Fruit fly (Drosophila melanogaster): Measurements from ENCODE around the gene CG17159.

CG17159 gene

dm6 chrX:23092531-23092930, at the start of gene CG17159:
CG17159 (minus strand) TSS chrX:23092631.
- no peak for TF ChIP-seq noc (tag; optimal IDR thresholded peaks at IDR 0.05)

- no peak for TF ChIP-seq noc (tag; optimal IDR thresholded peaks at IDR 0.05)
Observed at dm6 chrX:23105692-23106091, 13.3 kb upstream of the CG17159 start, which contains the start of gene ATbp. ATbp (plus strand) TSS chrX:23106003.

DNA sequence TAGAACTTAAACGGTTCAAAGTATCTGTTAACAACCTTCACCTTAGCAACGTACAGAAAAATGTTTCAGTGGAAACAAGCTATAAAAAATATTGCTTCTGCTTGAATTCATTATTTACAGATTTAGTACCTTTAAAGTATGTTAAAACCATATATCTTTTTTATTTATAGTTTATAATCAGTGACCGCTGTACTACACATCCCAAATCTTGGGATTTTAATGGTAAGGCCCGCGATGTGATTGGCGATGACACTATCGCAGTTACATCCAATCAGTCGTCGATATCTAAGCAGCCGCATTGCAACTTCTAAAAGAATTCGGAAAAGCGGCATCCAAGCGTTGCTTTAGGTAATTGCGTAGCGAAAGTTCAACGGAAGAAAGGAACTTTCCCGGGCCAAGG, 4.8 kb upstream of the CG17159 start:
- no peak for TF ChIP-seq noc (tag; optimal IDR thresholded peaks at IDR 0.05)

dm6 chrX:23096818-23097129, 4.3 kb upstream of the CG17159 start:
- no peak for TF ChIP-seq noc (tag; optimal IDR thresholded peaks at IDR 0.05)

dm6 chrX:23096117-23096817, 3.8 kb upstream of the CG17159 start, which contains the start of gene CG17162:
CG17162 (minus strand) TSS chrX:23096735.
- no peak for TF ChIP-seq noc (tag; optimal IDR thresholded peaks at IDR 0.05)

dm6 chrX:23091811-23092210, 620 bp downstream of the CG17159 start:
- no peak for TF ChIP-seq noc (tag; optimal IDR thresholded peaks at IDR 0.05)

DNA sequence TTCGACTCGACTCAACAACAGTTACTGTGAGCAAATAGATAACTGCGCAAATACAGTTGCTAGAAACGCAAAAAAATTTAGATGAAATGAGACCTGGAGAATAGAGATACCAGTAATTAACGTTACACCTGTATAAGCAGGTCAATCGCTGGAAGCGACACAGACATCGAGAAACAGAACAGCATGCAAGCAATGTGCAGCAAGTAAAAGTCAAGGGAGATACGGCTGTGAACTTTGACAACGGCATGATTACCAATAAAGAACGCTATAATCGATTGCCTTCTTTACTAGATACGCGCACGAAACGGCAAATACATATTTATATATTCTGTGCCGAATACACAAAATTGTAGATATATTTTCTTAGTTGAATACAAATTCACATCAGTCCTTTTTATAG, 1.1 kb downstream of the CG17159 start:
- TF ChIP-seq noc (tag; optimal IDR thresholded peaks at IDR 0.05): no peak

DNA sequence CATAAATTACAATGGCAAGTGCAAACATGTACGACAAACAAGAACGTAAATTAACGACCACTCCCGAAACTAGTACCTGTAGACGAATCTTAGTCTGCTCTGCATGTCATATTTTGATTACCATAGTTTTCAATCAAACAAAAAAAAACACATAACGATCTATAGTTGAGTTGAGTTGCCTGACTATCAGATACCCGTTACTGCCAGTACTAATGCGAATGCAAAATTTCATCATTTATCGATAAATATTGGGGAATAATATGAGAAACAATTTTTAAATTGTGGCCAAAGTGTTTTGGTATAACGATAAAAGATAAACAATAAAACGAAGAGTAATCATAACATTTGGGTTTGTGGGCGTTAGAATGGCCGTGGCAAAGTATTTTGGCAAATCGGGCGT, 2.0 kb downstream of the CG17159 start:
- TF ChIP-seq noc (tag; optimal IDR thresholded peaks at IDR 0.05): no peak

DNA sequence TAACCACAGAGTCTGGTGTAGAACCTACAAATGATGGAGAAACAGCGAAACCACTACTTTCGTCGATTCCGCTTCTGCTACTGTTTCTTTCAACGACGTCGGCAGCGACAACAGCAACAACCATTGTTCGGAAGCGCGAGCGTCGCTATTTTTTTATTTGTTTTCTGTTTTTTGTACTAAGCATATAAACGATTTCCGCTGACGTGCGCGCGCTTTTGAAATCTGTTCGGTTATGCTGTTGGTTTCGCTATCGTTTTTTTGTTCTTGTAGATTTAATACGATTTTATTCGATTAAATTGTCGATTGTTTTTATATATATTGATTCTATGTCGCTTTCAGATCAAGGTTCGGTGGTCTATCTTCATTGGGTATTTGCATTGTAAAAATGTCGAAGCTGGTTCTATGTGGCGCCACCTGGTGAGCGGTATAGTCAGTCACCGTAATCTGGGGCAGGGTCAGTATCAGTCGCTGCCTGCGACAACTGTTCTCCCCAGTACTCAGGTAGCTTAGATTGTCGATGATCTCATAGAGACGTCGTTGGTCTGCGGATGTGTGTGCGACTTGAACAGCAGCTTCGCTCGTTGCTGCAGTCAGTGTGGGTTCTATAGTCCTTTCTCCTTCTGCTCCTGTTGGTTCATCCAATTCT, 3.2 kb downstream of the CG17159 start:
- TF ChIP-seq noc (tag; optimal IDR thresholded peaks at IDR 0.05): no peak

- no peak for TF ChIP-seq noc (tag; optimal IDR thresholded peaks at IDR 0.05)
Observed at dm6 chrX:23084372-23084771, 8.1 kb downstream of the CG17159 start, which contains the start of gene CG17169. CG17169 (plus strand) TSS chrX:23084672.

DNA sequence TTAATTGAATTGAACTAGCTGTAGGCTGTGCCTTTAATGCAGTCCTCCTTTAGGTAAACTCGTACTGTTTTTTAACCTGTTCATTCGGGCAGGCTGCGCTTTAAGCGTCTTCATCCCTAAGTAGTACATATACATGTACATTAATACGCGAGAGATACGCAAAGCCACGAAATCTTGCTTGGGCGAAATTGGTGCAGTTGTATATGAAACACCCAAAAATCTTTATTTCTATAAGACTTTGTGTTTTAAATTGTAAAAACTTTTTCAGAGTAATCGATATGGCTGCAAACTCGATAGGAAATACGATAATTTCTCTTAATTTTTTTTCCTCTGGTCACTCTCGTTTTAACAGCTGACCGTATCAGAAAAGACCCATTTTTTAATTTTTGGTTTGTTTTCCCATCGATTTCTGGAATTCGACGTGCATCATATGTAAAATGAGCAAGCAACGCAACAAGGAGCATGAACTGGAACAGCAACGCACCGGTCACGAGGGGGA, 10.0 kb downstream of the CG17159 start, which contains the start of the genes CG17163 and CG17168:
Gene CG17163 (minus strand): TSS at position 303 of the 499 bp plus-strand sequence.
Gene CG17168 (plus strand): TSS at position 332 of the 499 bp plus-strand sequence.
- TF ChIP-seq noc (tag; optimal IDR thresholded peaks at IDR 0.05): no peak

DNA sequence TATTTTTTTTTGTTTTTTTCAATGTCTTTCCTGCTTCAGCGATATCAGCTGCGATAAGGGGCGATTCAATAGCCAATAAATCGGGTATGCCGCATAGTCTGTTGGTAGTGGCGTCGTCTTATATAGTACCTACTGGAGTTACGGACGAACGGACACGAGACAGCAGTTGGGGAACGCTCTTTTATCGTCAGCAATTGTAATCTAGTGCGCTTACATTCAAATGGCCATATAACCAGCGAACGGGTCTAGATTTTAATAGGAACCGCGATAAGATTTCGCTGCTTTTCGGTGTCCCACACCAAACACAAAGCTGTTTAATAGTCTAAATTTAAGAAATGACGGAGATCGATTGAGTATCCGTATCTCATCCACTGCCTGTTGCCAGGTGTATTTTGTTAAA, 19.0 kb downstream of the CG17159 start:
- no peak for TF ChIP-seq noc (tag; optimal IDR thresholded peaks at IDR 0.05)

DNA sequence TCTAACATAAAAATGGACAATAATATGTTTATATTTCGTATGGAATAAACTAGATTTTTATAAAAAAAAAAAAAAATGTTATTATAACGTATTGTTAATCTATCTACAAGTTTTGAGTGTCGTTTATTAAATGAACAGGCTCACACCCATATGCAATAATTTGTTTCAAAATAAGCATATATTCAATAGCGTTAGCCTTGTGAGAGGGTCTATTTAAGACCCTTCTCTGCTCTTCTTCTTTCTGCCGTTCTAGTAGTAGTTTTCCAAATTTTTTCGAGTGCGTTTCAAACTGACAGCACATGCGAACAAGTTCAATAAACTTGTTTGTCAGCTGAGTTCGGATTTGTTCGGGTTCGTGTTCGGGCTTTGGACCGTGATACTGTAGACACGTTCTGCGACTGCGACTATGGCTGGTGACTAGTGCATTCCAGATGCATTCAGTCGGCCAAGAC, 21.2 kb downstream of the CG17159 start:
- no peak for TF ChIP-seq noc (tag; optimal IDR thresholded peaks at IDR 0.05)

- TF ChIP-seq noc (tag; optimal IDR thresholded peaks at IDR 0.05): no peak
Observed at dm6 chrX:23067521-23068459, 24.6 kb downstream of the CG17159 start, which contains the start of gene CG17167. CG17167 (plus strand) TSS chrX:23068301.

DNA sequence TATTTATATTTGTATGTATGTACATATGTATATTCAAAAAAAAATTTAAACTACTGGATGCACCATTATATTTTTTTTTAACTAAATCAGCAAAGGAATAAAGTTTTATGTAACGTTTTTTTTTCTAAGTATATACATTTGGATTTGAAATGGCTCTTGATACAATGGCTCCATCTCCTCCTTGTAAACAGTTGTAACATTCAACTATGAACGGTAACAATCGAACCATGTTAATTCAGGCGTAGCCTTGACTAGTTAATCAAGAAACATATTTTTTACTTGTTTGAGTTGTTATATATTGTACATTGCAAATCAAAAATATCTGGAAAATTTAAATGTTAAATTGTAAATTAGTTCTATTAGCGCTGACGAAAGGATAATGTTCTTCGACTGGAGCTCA, 56.7 kb downstream of the CG17159 start, which contains the start of gene CG12061:
Gene CG12061 (plus strand): TSS at position 301 of the 400 bp plus-strand sequence.
- no peak for TF ChIP-seq noc (tag; optimal IDR thresholded peaks at IDR 0.05)
